Worm (Caenorhabditis elegans) whole organism, dauer: ENCODE measurements around the gene fbxc-45.

Experiments used
- unc-62 ChIP-seq: sonication (generic microtip); optimal IDR thresholded peaks from 2 replicates; lab custom pipeline; 2017; ENCODE audit warnings: missing biosample characterization, missing genetic modification reagents, missing genetic modification characterization

The fbxc-45 gene

DNA sequence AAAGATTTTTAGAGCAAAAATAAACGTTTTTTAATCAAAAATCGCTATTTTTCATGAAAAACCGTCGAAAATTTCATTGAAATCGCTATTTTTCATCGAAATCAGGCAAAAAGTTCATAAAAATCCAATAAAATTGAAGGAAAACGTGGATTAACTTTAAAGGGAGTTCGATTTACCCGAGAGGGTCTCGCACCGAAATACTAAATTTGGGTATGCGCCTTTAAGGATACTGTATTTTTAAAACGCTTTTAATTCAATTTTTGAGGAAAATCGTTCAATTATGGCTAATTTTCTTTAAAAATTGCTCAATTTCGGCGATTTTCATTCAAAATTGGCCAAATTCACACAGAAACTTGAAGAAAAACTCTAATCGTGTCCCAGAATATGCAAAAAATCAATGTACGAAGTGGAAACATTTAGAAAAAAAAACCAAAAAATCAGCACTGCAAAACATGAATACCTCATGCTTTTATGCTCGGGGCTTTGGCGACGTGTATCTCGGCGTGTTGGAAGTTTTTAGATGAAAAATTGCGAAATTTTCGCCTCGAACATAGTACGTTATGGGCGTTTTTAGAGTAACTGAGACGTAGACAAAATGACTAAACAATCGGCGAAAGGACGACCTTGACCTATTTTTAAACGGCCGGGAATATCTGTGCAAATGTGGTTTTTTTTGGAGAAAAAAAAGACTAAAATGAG, 29.1 kb downstream of the fbxc-45 start:
- TF ChIP-seq unc-62 (GFP tag; lab: Kevin White, UChicago), result no peak

ce11 chrIV:2892395-2892786, 29.7 kb downstream of the fbxc-45 start, which contains the start of gene Y54G2A.18:
Gene Y54G2A.18, minus strand, starts transcription at chrIV:2892495.
- TF ChIP-seq unc-62 (GFP tag; lab: Kevin White, UChicago), result no peak

DNA sequence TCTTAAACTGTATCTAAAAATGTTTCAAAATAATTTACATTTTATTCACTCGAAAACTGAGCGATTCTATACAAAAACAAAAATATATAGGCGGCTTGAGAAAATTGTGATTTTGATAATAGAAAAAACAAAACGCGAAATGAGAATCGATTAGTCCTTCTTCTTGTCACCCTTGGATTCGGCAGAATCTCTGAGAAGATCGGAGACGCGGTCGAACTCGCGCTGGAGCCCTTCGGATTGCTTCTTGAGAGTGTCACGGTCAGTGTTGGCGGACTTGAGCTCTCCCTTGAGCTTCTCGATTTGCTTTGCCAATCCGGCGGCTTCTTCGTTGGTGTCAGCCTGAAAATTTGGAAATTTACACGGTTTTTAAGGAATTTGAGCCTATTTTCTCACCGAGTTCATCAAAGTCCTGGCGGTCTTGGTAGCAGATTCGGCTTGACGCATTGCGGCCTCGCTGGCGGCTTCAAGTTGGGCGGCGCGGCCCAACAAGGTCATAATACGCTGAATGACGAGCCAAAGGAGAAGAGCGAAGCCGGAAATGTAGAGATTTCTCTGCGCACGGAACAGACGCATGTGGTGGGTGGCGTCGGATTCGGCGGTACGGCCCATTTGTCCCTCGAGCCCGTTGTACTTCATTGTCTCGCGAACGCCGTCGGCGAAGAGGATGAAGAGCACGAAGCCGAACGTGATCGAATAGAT, 30.4 kb downstream of the fbxc-45 start:
- no peak for TF ChIP-seq unc-62 (GFP tag; lab: Kevin White, UChicago)

DNA sequence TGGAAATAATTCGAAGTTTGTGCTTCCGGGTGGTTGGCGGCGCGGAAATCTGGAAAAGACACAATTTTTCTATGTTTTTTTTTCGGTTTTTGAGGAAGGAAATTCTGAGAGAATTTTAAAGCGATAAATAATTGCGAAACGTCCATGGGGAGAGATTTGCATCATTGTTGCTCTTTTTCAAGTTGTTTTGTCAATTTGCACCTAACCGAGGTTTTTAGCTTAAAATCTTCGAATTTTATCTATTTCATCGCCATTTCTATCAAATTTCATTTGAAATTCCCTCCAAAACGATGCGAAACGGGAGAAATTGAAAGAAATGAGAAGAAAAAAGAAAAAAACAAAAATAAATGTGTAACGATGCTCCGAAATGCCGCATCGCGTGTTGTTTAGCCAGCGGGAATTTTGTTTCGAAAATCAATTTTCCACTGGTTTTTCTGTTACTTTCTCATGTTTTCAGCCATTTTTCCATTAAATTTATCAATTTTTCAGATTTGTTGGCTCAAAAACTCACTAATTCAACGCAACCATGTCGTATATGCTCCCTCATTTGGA, 31.6 kb downstream of the fbxc-45 start, which contains the start of the genes nprt-1 and dib-1:
Gene nprt-1 (minus strand): TSS at position 51 of the 552 bp plus-strand sequence.
Gene dib-1 (plus strand): TSS at position 482 of the 552 bp plus-strand sequence.
- no peak for TF ChIP-seq unc-62 (GFP tag; lab: Kevin White, UChicago)

ce11 chrIV:2888496-2889101, 33.4 kb downstream of the fbxc-45 start:
- TF ChIP-seq unc-62 (GFP tag; lab: Kevin White, UChicago), result no peak

DNA sequence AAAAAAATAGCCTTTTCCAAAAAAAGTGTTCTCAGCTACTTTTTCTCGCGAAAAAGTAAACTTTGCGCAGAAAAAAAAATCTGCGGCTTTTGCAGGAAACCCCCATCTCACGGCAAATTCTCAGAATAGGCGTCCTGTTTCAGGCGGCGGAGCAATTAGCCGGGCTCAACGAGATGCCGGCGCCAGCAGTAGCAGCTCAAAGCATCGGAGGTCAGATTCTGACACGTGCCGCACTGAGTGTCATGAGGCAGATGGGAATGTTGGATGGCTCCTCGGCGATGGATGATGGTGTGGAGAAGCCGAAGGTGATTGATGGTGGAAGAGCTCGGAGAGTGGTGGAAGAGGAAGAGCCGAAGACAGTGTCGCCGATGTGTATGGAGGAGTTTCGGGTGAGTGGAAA, 34.8 kb downstream of the fbxc-45 start:
- no peak for TF ChIP-seq unc-62 (GFP tag; lab: Kevin White, UChicago)

- no peak for TF ChIP-seq unc-62 (GFP tag; lab: Kevin White, UChicago)
These were observed 35.4 kb downstream of the fbxc-45 start, which contains the start of gene dml-1 for ce11 chrIV:2886655-2887054. Gene dml-1, plus strand, starts transcription at chrIV:2886955.

ce11 chrIV:2885260-2885659, 36.8 kb downstream of the fbxc-45 start:
- TF ChIP-seq unc-62 (GFP tag; lab: Kevin White, UChicago), result no peak
